Worm (Caenorhabditis elegans) whole organism, L4 larva: ENCODE results near the gene T03F6.9.

ENCODE experiments used
- F44E2.7 ChIP-seq: fragments of 200-800 bp; sonication (Bioruptor generic); IDR thresholded peaks from 2 replicates; pipeline ENCODE4 v2.1.2; 2022; ENCODE audit warnings: missing genetic modification characterization, missing compliant biosample characterization
- T20F7.1 ChIP-seq: fragments of 200-800 bp; sonication (Bioruptor generic); optimal IDR thresholded peaks from 2 replicates; lab custom pipeline; 2018; ENCODE audit warnings: mild to moderate bottlenecking, missing genetic modification characterization, missing compliant biosample characterization
- Y48G9A.11 ChIP-seq: fragments of 200-800 bp; sonication (Bioruptor generic); IDR thresholded peaks from 2 replicates; pipeline ENCODE4 v1.3.6; 2022; ENCODE audit warnings: missing genetic modification reagents, missing genetic modification characterization, missing compliant biosample characterization
- ZK546.5 ChIP-seq, 2 experiments: sonication (generic microtip); optimal IDR thresholded peaks; 2 replicates each; lab custom pipeline; 2017; ENCODE audit warnings: missing biosample characterization in 2 of 2, missing genetic modification characterization in 2 of 2
- aly-2 ChIP-seq: sonication (generic microtip); optimal IDR thresholded peaks from 2 replicates; lab custom pipeline; 2018; ENCODE audit warnings: missing biosample characterization, missing genetic modification characterization
- ama-1 ChIP-seq: fragments of 150-350 bp; optimal IDR thresholded peaks from 2 replicates; lab custom pipeline; 2014; ENCODE audit warnings: inconsistent platforms, mixed read lengths
- attf-4 ChIP-seq: sonication (generic microtip); optimal IDR thresholded peaks from 3 replicates; lab custom pipeline; 2017; ENCODE audit warnings: missing biosample characterization, missing genetic modification characterization
- ces-1 ChIP-seq: fragments of 150-350 bp; sonication (generic microtip); optimal IDR thresholded peaks from 4 replicates; lab custom pipeline; 2014; ENCODE audit warnings: missing biosample characterization, missing genetic modification reagents, missing genetic modification characterization
- ctbp-1 ChIP-seq: fragments of 200-800 bp; sonication (Bioruptor generic); IDR thresholded peaks from 2 replicates; pipeline ENCODE4 v1.3.6; 2022; ENCODE audit warnings: missing genetic modification reagents, missing genetic modification characterization, missing compliant biosample characterization
- daf-19 ChIP-seq: fragments of 200-800 bp; sonication (Bioruptor generic); conservative IDR thresholded peaks from 2 replicates; pipeline ENCODE4 v1.3.6; 2022; ENCODE audit warnings: missing genetic modification characterization, missing compliant biosample characterization
- dmd-6 ChIP-seq: fragments of 200-800 bp; sonication (Bioruptor generic); IDR thresholded peaks from 2 replicates; pipeline ENCODE4 v1.3.6; 2022; ENCODE audit warnings: missing genetic modification reagents, missing genetic modification characterization, missing compliant biosample characterization
- dmd-8 ChIP-seq: fragments of 200-800 bp; sonication (Bioruptor generic); IDR thresholded peaks from 2 replicates; pipeline ENCODE4 v1.3.6; 2022; ENCODE audit warnings: missing genetic modification characterization, missing compliant biosample characterization
- dpl-1 ChIP-seq: fragments of 150-350 bp; optimal IDR thresholded peaks from 2 replicates; lab custom pipeline; 2014; ENCODE audit warnings: missing biosample characterization, missing genetic modification reagents, missing genetic modification characterization
- duxl-1 ChIP-seq: sonication (generic microtip); optimal IDR thresholded peaks from 2 replicates; lab custom pipeline; 2016; ENCODE audit warnings: mild to moderate bottlenecking, missing genetic modification characterization, moderate library complexity, missing compliant biosample characterization; ENCODE audit not compliant: poor library complexity
- egl-27 ChIP-seq: sonication (generic microtip); optimal IDR thresholded peaks from 3 replicates; lab custom pipeline; 2017; ENCODE audit warnings: missing biosample characterization, missing genetic modification reagents, missing genetic modification characterization
- fkh-10 ChIP-seq: fragments of 150-350 bp; optimal IDR thresholded peaks from 2 replicates; lab custom pipeline; 2014; ENCODE audit warnings: missing biosample characterization, missing genetic modification reagents, missing genetic modification characterization
- gei-8 ChIP-seq: fragments of 200-800 bp; sonication (Bioruptor generic); optimal IDR thresholded peaks from 2 replicates; lab custom pipeline; 2018; ENCODE audit warnings: mild to moderate bottlenecking, missing genetic modification characterization, missing compliant biosample characterization
- hif-1 ChIP-seq, 2 experiments: sonication (generic microtip); optimal IDR thresholded peaks; 2 replicates each; lab custom pipeline; 2016 to 2017; ENCODE audit warnings: missing compliant biosample characterization in 2 of 2, missing genetic modification characterization in 2 of 2, missing genetic modification reagents in 2 of 2, missing genotype in 2 of 2, mild to moderate bottlenecking in 1 of 2
- hlh-30 ChIP-seq: sonication (generic microtip); optimal IDR thresholded peaks from 2 replicates; lab custom pipeline; 2017; ENCODE audit warnings: antibody characterized with exemption, mild to moderate bottlenecking, missing genetic modification characterization, missing compliant biosample characterization; ENCODE audit not compliant: insufficient read depth
- hmg-1.1 ChIP-seq: fragments of 200-800 bp; sonication (Bioruptor generic); IDR thresholded peaks from 2 replicates; pipeline ENCODE4 v1.3.6; 2022; ENCODE audit warnings: missing genetic modification reagents, missing genetic modification characterization, missing compliant biosample characterization
- lim-7 ChIP-seq: fragments of 200-800 bp; sonication (Bioruptor generic); IDR thresholded peaks from 2 replicates; pipeline ENCODE4 v1.3.6; 2022; ENCODE audit warnings: missing genetic modification characterization, missing compliant biosample characterization
- lin-1 ChIP-seq: fragments of 200-800 bp; sonication (Bioruptor generic); IDR thresholded peaks from 2 replicates; pipeline ENCODE4 v1.3.6; 2022; ENCODE audit warnings: missing genetic modification reagents, missing genetic modification characterization, missing compliant biosample characterization
- lin-38 ChIP-seq: fragments of 200-800 bp; sonication (Bioruptor generic); IDR thresholded peaks from 2 replicates; pipeline ENCODE4 v1.3.6; 2022; ENCODE audit warnings: missing genetic modification reagents, missing genetic modification characterization, missing compliant biosample characterization
- lir-3 ChIP-seq: sonication (generic microtip); optimal IDR thresholded peaks from 2 replicates; lab custom pipeline; 2016; ENCODE audit warnings: mild to moderate bottlenecking, missing genetic modification characterization, missing compliant biosample characterization
- mep-1 ChIP-seq: fragments of 150-350 bp; sonication (generic microtip); optimal IDR thresholded peaks from 3 replicates; lab custom pipeline; 2014; ENCODE audit warnings: missing biosample characterization, missing genetic modification characterization
- mes-2 ChIP-seq: sonication (generic microtip); optimal IDR thresholded peaks from 2 replicates; lab custom pipeline; 2016; ENCODE audit warnings: missing genotype, mild to moderate bottlenecking, missing genetic modification characterization, missing compliant biosample characterization; ENCODE audit not compliant: poor library complexity, severe bottlenecking
- nhr-10 ChIP-seq: fragments of 150-350 bp; optimal IDR thresholded peaks from 2 replicates; lab custom pipeline; 2014; ENCODE audit warnings: missing biosample characterization, missing genetic modification characterization
- nhr-28 ChIP-seq: fragments of 150-350 bp; optimal IDR thresholded peaks from 2 replicates; lab custom pipeline; 2014; ENCODE audit warnings: missing biosample characterization, missing genetic modification characterization
- nhr-48 ChIP-seq: sonication (generic microtip); optimal IDR thresholded peaks from 2 replicates; lab custom pipeline; 2016; ENCODE audit warnings: mild to moderate bottlenecking, missing genetic modification characterization, missing compliant biosample characterization
- pha-4 ChIP-seq, 2 experiments: fragments of 150-350 bp in 1 of 2; fragments of 200-800 bp in 1 of 2; sonication (Bioruptor generic) in 1 of 2; IDR thresholded peaks in 1 of 2; optimal IDR thresholded peaks in 1 of 2; 2 replicates each; pipeline versions ENCODE4 v1.3.6 to Lab custom; 2014 to 2022; ENCODE audit warnings: missing genetic modification characterization in 2 of 2, missing genetic modification reagents in 2 of 2, missing biosample characterization in 1 of 2, missing compliant biosample characterization in 1 of 2
- rbr-2 ChIP-seq: sonication (generic microtip); optimal IDR thresholded peaks from 2 replicates; lab custom pipeline; 2016; ENCODE audit warnings: missing genotype, missing genetic modification characterization, missing compliant biosample characterization
- unc-130 ChIP-seq: sonication (generic microtip); optimal IDR thresholded peaks from 2 replicates; lab custom pipeline; 2016; ENCODE audit warnings: missing genetic modification reagents, missing genetic modification characterization, missing compliant biosample characterization
- zfp-2 ChIP-seq: sonication (generic microtip); optimal IDR thresholded peaks from 2 replicates; lab custom pipeline; 2016; ENCODE audit warnings: mild to moderate bottlenecking, missing genetic modification characterization, missing compliant biosample characterization
- zfp-3 ChIP-seq: fragments of 200-800 bp; sonication (Bioruptor generic); conservative IDR thresholded peaks from 2 replicates; pipeline ENCODE4 v1.3.6; 2022; ENCODE audit warnings: missing genetic modification reagents, missing genetic modification characterization, missing compliant biosample characterization
- ztf-11 ChIP-seq: fragments of 150-350 bp; optimal IDR thresholded peaks from 2 replicates; lab custom pipeline; 2014; ENCODE audit warnings: missing biosample characterization, missing genetic modification characterization

The T03F6.9 gene

DNA sequence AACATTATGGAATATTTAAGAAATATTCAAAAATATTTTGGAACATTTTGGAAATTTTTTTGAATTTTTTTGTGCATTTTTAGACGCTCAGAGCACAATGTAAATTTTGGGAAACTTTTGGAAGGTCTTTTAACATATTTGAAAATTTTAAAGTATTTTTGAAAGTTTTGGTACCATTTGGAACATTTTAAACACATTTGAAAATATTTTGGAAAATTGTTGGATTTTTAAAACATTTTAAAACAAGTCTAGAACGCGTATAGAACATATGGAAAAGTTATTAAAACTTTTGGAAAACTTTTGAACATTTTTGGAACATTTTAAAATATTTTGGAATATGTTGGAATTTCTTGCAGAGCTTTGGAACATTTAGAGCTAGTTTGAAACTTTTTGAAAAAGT is 37.1 kb downstream of the T03F6.9 start, which contains the start of gene sdz-20:
Gene sdz-20 (plus strand): TSS at position 301 of the 400 bp plus-strand sequence.
- no peak for TF ChIP-seq nhr-48
- TF ChIP-seq duxl-1 = no peak
- TF ChIP-seq zfp-2 (tag; lab: Kevin White, UChicago) = no peak
- no peak for TF ChIP-seq hlh-30 (tag; lab: Kevin White, UChicago)
- no peak for TF ChIP-seq F44E2.7 (GFP tag; lab: Robert Waterston, UW)
- TF ChIP-seq, all 104 proteins: peak for 0

DNA sequence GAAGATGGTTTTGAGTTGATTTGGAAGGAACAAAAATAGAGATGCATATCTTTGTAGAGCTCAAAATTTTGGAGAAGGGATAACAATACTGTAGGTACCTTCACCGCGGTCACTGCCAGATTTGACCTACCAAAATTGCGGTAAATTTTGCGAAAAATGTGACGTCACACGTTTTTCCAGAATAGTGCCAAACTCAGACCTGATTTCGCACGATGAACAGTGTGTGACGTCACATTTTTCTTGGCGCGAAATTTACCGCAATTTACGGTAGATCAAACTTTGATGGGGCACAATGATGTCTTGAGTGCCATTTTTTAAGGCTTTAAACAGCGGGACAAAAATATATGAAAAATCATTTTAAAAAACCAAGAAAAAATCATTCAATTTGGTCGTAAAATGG is 42.0 kb downstream of the T03F6.9 start:
- no peak for TF ChIP-seq rbr-2 (tag; lab: Kevin White, UChicago)
- TF ChIP-seq hif-1 (tag; optimal IDR thresholded peaks at IDR 0.05; lab: Kevin White, UChicago) = no peak
- no peak for TF ChIP-seq nhr-10 (tag; lab: Kevin White, UChicago)
- no peak for TF ChIP-seq pha-4 (GFP tag; IDR thresholded peaks at IDR 0.05; lab: Robert Waterston, UW)
- no peak for TF ChIP-seq pha-4 (tag; optimal IDR thresholded peaks at IDR 0.05; lab: Kevin White, UChicago)
- TF ChIP-seq gei-8 (GFP tag; lab: Kevin White, UChicago) = no peak
- no peak for TF ChIP-seq ZK546.5 (tag; optimal IDR thresholded peaks at IDR 0.05; lab: Kevin White, UChicago)

DNA sequence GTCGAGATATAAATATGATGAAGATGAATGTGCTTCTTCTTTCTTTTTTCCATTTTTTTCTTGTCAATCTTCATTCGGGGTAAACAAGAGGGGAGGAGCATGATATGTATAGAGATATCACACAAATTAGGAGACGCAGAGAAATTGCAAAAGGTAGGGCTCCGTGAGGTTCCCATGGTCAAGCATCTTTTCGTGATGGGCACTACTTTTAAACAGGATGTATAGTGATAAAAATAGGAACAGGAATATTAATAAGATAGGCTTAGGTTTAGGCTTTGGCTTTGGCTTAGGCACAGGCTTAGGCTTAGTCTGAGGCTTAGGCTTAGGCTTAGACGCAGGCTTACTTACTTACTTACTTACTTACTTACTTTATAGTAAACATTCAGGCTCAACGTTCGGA is 46.1 kb downstream of the T03F6.9 start, which contains the start of gene F53A2.1:
Gene F53A2.1 (minus strand): TSS at position 101 of the 400 bp plus-strand sequence.
- TF ChIP-seq dmd-8 = no peak
- TF ChIP-seq ctbp-1 (GFP tag; lab: Robert Waterston, UW) = no peak
- TF ChIP-seq ces-1 (GFP tag; lab: Kevin White, UChicago) = no peak
- TF ChIP-seq zfp-2 (tag; lab: Kevin White, UChicago) = no peak
- no peak for TF ChIP-seq egl-27 (tag; lab: Kevin White, UChicago)
- no peak for TF ChIP-seq dmd-6 (GFP tag; lab: Robert Waterston, UW)
- no peak for TF ChIP-seq zfp-3
- no peak for TF ChIP-seq lir-3 (tag; lab: Kevin White, UChicago)
- TF ChIP-seq nhr-10 (tag; lab: Kevin White, UChicago) = no peak
- no peak for TF ChIP-seq dpl-1 (GFP tag; lab: Kevin White, UChicago)
- no peak for TF ChIP-seq nhr-48
- TF ChIP-seq ztf-11 (tag; lab: Kevin White, UChicago) = no peak
- TF ChIP-seq aly-2 = no peak
- TF ChIP-seq mep-1 (tag; lab: Kevin White, UChicago) = no peak
- TF ChIP-seq, all 104 proteins: peak for 0

DNA sequence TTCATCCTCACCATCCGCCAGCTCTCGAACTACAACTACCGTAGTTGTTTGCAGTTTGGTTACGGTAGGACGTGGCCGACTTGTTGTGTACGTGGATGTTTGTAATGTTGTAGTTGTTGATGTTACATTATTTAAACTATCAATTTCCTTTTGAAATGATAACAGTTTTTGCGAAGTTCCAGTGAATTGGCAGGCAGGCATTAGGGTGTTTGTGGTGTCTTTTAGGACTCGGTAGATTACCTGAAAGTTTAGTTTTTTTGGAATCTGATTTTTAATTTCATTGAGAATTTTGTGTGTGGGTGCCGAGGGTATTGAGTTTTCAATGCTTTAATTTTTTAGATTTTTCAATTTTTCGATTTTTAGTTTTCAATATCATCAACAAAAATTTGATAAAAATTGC is 48.3 kb downstream of the T03F6.9 start, which contains the start of gene F53A2.11:
Gene F53A2.11 (minus strand): TSS at position 101 of the 400 bp plus-strand sequence.
- TF ChIP-seq fkh-10 (GFP tag; lab: Kevin White, UChicago) (no peak), unc-130 (no peak), mes-2 (tag; lab: Kevin White, UChicago) (no peak), lim-7 (GFP tag; lab: Robert Waterston, UW) (no peak), daf-19 (GFP tag; lab: Robert Waterston, UW) (no peak), lin-38 (GFP tag; lab: Robert Waterston, UW) (no peak), attf-4 (tag; lab: Kevin White, UChicago) (no peak), pha-4 (GFP tag; IDR thresholded peaks at IDR 0.05; lab: Robert Waterston, UW) (no peak), pha-4 (tag; optimal IDR thresholded peaks at IDR 0.05; lab: Kevin White, UChicago) (no peak), duxl-1 (no peak), Y48G9A.11 (GFP tag; lab: Robert Waterston, UW) (no peak), hmg-1.1 (GFP tag; lab: Robert Waterston, UW) (no peak), aly-2 (no peak), ama-1 (lab: Kevin White, UChicago) (no peak), nhr-28 (tag; lab: Kevin White, UChicago) (no peak), lin-1 (no peak), T20F7.1 (no peak)
